Fruit fly (Drosophila melanogaster) whole organism, adult: ENCODE data around the gene Rab9E.
A peak's percentile ranks its signal among the peaks of the same experiment; 100 is the strongest.

Experiments used
- CG11617 ChIP-seq: fragments of 200-800 bp; sonication (Bioruptor generic); optimal IDR thresholded peaks from 2 replicates; lab custom pipeline; 2017; ENCODE audit warnings: mild to moderate bottlenecking, missing biosample characterization, missing genetic modification reagents, missing genetic modification characterization
- CG12768 ChIP-seq: fragments of 200-800 bp; sonication (Bioruptor generic); optimal IDR thresholded peaks from 2 replicates; lab custom pipeline; 2017; ENCODE audit warnings: missing biosample characterization, missing genetic modification characterization, mild to moderate bottlenecking, moderate library complexity, missing genetic modification reagents
- CG14711 ChIP-seq: fragments of 200-800 bp; sonication (Bioruptor generic); optimal IDR thresholded peaks from 2 replicates; lab custom pipeline; 2018; ENCODE audit warnings: missing biosample characterization, mild to moderate bottlenecking, missing genetic modification characterization, moderate library complexity
- CG33017 ChIP-seq: fragments of 200-800 bp; sonication (Bioruptor generic); optimal IDR thresholded peaks from 2 replicates; lab custom pipeline; 2018; ENCODE audit warnings: missing biosample characterization, mild to moderate bottlenecking, missing genetic modification characterization, moderate library complexity
- CG5204 ChIP-seq: fragments of 200-800 bp; sonication (Bioruptor generic); optimal IDR thresholded peaks from 2 replicates; lab custom pipeline; 2016; ENCODE audit warnings: missing biosample characterization, missing genetic modification characterization
- CG7045 ChIP-seq: fragments of 200-800 bp; sonication (Bioruptor generic); optimal IDR thresholded peaks from 2 replicates; lab custom pipeline; 2017; ENCODE audit warnings: missing biosample characterization, mild to moderate bottlenecking, missing genetic modification characterization
- CG7101 ChIP-seq: fragments of 200-800 bp; sonication (Bioruptor generic); optimal IDR thresholded peaks from 2 replicates; lab custom pipeline; 2018; ENCODE audit warnings: missing biosample characterization, mild to moderate bottlenecking, missing genetic modification characterization, moderate library complexity
- Clk ChIP-seq: fragments of 200-800 bp; sonication (Bioruptor generic); optimal IDR thresholded peaks from 2 replicates; lab custom pipeline; 2017; ENCODE audit warnings: missing biosample characterization, missing genetic modification characterization
- Crg-1 ChIP-seq: fragments of 200-800 bp; sonication (Bioruptor generic); optimal IDR thresholded peaks from 2 replicates; lab custom pipeline; 2016; ENCODE audit warnings: missing biosample characterization, missing genetic modification characterization
- Hr96 ChIP-seq: fragments of 200-800 bp; sonication (Bioruptor generic); optimal IDR thresholded peaks from 2 replicates; lab custom pipeline; 2016; ENCODE audit warnings: missing biosample characterization, missing genetic modification characterization
- Mnt ChIP-seq: fragments of 200-800 bp; sonication (Bioruptor generic); optimal IDR thresholded peaks from 2 replicates; lab custom pipeline; 2016; ENCODE audit warnings: missing biosample characterization, mild to moderate bottlenecking, missing genetic modification characterization
- cnc ChIP-seq, 2 experiments: fragments of >200 bp; optimal IDR thresholded peaks; 2 replicates each; lab custom pipeline; 2017
- kay ChIP-seq: fragments of 200-800 bp; sonication (Bioruptor generic); peaks from one replicate; lab custom pipeline; 2016; ENCODE audit warnings: missing biosample characterization, missing genetic modification characterization, borderline replicate concordance

DNA sequence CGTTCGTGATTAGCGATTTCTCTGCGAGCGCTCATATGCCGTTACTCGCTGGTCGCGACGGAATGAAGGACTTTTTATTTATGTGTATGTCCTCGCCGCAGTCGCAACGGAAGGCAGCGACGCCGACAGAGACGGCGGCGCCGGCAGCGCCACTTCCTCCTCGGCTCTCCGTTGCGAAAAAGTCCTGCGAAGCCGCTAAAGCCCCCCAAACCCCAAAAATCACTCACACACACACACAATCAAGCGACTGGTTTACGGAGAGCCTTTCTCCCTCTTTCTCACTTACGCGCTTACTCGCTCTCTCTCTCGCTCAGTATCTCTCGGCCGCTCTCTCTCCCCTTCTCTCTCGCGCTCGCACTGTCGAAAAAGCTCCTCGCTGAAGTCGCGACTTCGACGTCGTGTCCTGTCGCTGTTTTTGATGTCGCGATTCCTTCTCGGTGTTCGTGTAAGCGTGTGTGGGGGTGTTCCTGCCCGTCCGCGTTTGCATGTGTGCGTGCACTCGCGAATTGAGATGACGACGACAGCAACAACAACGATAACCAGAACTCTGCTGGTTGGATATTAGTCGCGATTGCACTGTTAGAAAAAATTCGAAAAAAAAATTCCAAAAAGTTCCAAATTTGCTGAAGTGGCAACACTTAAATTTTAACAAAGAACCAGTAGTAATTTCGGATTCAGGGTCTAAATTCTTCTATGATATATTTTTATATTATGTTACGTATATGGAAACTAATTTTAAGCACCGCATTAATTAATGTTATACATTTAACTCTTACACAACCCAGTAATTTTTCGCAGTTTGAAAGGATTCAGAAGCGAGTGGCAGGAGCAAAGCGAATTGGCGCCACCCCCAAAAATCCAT, 41.3 kb downstream of the Rab9E start, which contains the start of gene CG43347:
- TF ChIP-seq CG12768 (GFP tag; lab: Kevin White, UChicago) (peak; percentile 62), CG11617 (GFP tag; lab: Kevin White, UChicago) (peak; percentile 57), CG5204 (GFP tag; lab: Kevin White, UChicago) (peak; percentile 59), CG14711 (tag; lab: Kevin White, UChicago) (peak; percentile 41), Crg-1 (no peak), Clk (GFP tag; lab: Kevin White, UChicago) (peak; percentile 63), Hr96 (GFP tag; lab: Kevin White, UChicago) (peak; percentile 64), CG33017 (peak; percentile 55), CG7101 (tag; lab: Kevin White, UChicago) (peak; percentile 73), cnc (optimal IDR thresholded peaks at IDR 0.05; lab: Kevin White, UChicago) (no peak), CG7045 (peak; percentile 63), Mnt (GFP tag; lab: Kevin White, UChicago) (no peak), kay (GFP tag; lab: Kevin White, UChicago) (no peak)
